Worm (Caenorhabditis elegans) whole organism, young adult: ENCODE data around the gene ceh-1.

Source experiments
- ZK185.1 ChIP-seq: sonication (generic microtip); optimal IDR thresholded peaks from 2 replicates; lab custom pipeline; 2016; ENCODE audit warnings: mild to moderate bottlenecking, missing genetic modification characterization, missing compliant biosample characterization; ENCODE audit not compliant: poor library complexity, severe bottlenecking
- nhr-27 ChIP-seq: fragments of 200-800 bp; sonication (Bioruptor generic); optimal IDR thresholded peaks from 2 replicates; lab custom pipeline; 2018; ENCODE audit warnings: mild to moderate bottlenecking, missing genetic modification characterization, moderate library complexity, missing compliant biosample characterization

Gene ceh-1

DNA sequence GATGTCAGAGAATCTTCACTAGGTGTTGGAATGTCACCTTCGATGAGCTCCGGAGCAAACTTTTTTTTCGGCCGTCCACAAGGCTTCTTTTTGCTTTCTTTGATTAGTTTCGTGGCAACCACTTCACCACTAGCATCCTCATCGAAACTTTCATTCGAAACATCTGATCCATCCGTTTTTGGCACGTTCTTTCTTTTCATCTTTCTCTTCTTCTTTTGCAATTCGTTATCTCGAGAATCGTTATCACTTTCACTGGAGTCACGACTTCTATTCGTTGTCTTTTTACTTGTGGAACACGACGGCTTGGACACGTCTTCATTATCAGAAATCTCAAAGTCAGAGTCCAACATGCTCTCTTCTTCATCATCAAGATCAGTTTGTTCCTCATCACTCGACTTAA, 49.8 kb downstream of the ceh-1 start (continued):
- no peak for TF ChIP-seq ZK185.1 (tag; lab: Kevin White, UChicago)
- no peak for TF ChIP-seq nhr-27 (tag; lab: Kevin White, UChicago)
- TF ChIP-seq, all 124 proteins: peak for 0
